Worm (Caenorhabditis elegans) whole organism, early embryonic: ENCODE data around the gene fkh-9.

ENCODE experiments used
- ama-1 ChIP-seq: fragments of 150-350 bp; optimal IDR thresholded peaks from 2 replicates; lab custom pipeline; 2014
- ceh-36 ChIP-seq: sonication (generic microtip); optimal IDR thresholded peaks from 2 replicates; lab custom pipeline; 2016; ENCODE audit warnings: missing genetic modification characterization, inconsistent platforms, missing compliant biosample characterization
- flt-1 ChIP-seq: fragments of 200-800 bp; sonication (Bioruptor generic); IDR thresholded peaks from 2 replicates; pipeline ENCODE4 v1.3.6; 2022; ENCODE audit warnings: missing genetic modification characterization, missing compliant biosample characterization
- tbx-11 ChIP-seq: fragments of 200-800 bp; sonication (Bioruptor generic); IDR thresholded peaks from 2 replicates; pipeline ENCODE4 v1.3.6; 2022; ENCODE audit warnings: missing genetic modification characterization, missing compliant biosample characterization

DNA sequence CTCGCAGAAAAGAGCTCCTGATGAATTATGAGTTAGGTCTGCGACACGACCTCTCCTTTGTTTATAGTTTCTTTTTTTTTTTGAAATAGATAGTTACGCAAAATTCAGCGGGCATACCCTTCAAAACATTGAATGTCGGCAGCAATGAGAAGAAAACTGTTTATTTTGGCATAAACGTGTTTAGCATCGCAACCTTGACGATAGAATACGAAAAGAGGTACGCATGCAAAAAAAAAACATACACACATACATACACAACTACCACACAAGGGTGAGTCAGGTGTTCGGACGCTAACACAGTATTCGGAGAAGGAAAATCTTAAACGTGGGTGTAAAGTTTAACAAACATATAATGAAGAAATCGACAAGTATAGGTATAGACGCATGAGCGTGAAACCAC, 8.9 kb upstream of the fkh-9 start:
- TF ChIP-seq flt-1 (GFP tag; lab: Robert Waterston, UW): no peak
- TF ChIP-seq tbx-11 (GFP tag; lab: Robert Waterston, UW): no peak
- no peak for TF ChIP-seq ama-1 (lab: Kevin White, UChicago)
- TF ChIP-seq ceh-36 (tag; lab: Kevin White, UChicago): no peak
